Fruit fly (Drosophila melanogaster) S2 (cell line): ENCODE results near the gene IntS6.

Source experiments
- CG8478 ChIP-seq: fragments of >200 bp; optimal IDR thresholded peaks from 2 replicates; lab custom pipeline; 2018
- CTCF ChIP-seq, 2 experiments: fragments of >200 bp; optimal IDR thresholded peaks; 2 replicates each; lab custom pipeline; 2018

DNA sequence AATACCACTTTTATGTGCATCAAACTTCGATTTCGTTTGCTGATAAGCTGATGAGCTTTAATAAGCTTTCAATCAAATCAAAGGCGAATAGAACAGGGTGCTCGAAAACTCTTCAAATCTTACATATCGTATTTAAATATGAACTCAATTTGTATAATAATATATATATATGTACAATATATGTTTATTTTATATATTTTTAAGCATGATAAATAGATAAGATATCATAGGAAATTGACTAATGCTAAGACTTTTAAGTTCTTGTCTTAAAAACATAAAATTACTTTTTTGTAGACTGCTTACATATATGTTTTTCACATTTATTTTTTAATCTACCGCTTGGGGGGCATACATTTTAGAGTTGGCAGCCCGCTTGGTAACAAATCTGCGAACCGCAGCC lies 4.9 kb upstream of the IntS6 start, which contains the start of gene CG15772:
- TF ChIP-seq CTCF (optimal IDR thresholded peaks at IDR 0.05; lab: Kevin White, UChicago) (no peak), CG8478 (lab: Kevin White, UChicago) (no peak)
